Worm (Caenorhabditis elegans): ENCODE results near the gene ant-1.1.

Gene ant-1.1

ce11 chrIII:13452824-13453223 lies 10.1 kb upstream of the ant-1.1 start:
- TF ChIP-seq mxl-1 (tag; optimal IDR thresholded peaks at IDR 0.05) (no peak), nhr-80 (tag; optimal IDR thresholded peaks at IDR 0.05) (peak; percentile 47)

- no peak for TF ChIP-seq nhr-179 (tag; optimal IDR thresholded peaks at IDR 0.05)
- no peak for TF ChIP-seq snpc-4 (GFP tag; optimal IDR thresholded peaks at IDR 0.05)
- no peak for TF ChIP-seq snpc-4 (tag; optimal IDR thresholded peaks at IDR 0.05)
- no peak for TF ChIP-seq ZK185.1 (tag; optimal IDR thresholded peaks at IDR 0.05; ENCODE audit: poor library complexity, severe bottlenecking)
- TF ChIP-seq hlh-26 (GFP tag; conservative IDR thresholded peaks at IDR 0.05): no peak
- TF ChIP-seq ceh-58 (GFP tag; IDR thresholded peaks at IDR 0.05): no peak
- no peak for TF ChIP-seq lir-1 (GFP tag; conservative IDR thresholded peaks at IDR 0.05)
- no peak for TF ChIP-seq tlf-1 (GFP tag; optimal IDR thresholded peaks at IDR 0.05)
- no peak for TF ChIP-seq egl-44 (GFP tag; IDR thresholded peaks at IDR 0.05)
- no peak for TF ChIP-seq zfh-2 (GFP tag; conservative IDR thresholded peaks at IDR 0.05)
- no peak for TF ChIP-seq nhr-90 (tag; optimal IDR thresholded peaks at IDR 0.05)
- no peak for TF ChIP-seq ztf-22 (GFP tag; optimal IDR thresholded peaks at IDR 0.05)
- TF ChIP-seq ztf-26 (tag; optimal IDR thresholded peaks at IDR 0.05): no peak
- no peak for TF ChIP-seq lsy-27 (tag; optimal IDR thresholded peaks at IDR 0.05; ENCODE audit: borderline replicate concordance, insufficient read depth)
- no peak for TF ChIP-seq Y56A3A.18 (GFP tag; IDR thresholded peaks at IDR 0.05)
- no peak for TF ChIP-seq ceh-91 (GFP tag; IDR thresholded peaks at IDR 0.05)
Observed at ce11 chrIII:13455207-13455606, 7.8 kb upstream of the ant-1.1 start, which contains the start of gene cua-1. TSS of gene cua-1 (minus strand) at chrIII:13455307.

- TF ChIP-seq gei-17 (GFP tag; optimal IDR thresholded peaks at IDR 0.05): no peak
- TF ChIP-seq atf-7 (tag; optimal IDR thresholded peaks at IDR 0.05): peak; percentile 13
- 0 out of 2 replicates have a peak, but pooled peaks have one; percentile 11 for TF ChIP-seq cebp-1 (GFP tag; IDR thresholded peaks at IDR 0.05)
- peak; percentile 89 for TF ChIP-seq cebp-1 (tag; optimal IDR thresholded peaks at IDR 0.05)
Observed at ce11 chrIII:13455816-13456215, 7.1 kb upstream of the ant-1.1 start.

ce11 chrIII:13457305-13457704 lies 5.7 kb upstream of the ant-1.1 start:
- TF ChIP-seq lin-54 (GFP tag; optimal IDR thresholded peaks at IDR 0.05): peak; percentile 25
- TF ChIP-seq Y53G8AR.9 (GFP tag; conservative IDR thresholded peaks at IDR 0.05): 0 out of 2 replicates have a peak, but pooled peaks have one; percentile 26
- no peak for TF ChIP-seq egrh-3 (GFP tag; IDR thresholded peaks at IDR 0.05)
- TF ChIP-seq ztf-18 (tag; optimal IDR thresholded peaks at IDR 0.05): no peak
- TF ChIP-seq tbp1 (GFP tag; optimal IDR thresholded peaks at IDR 0.05): no peak
- no peak for TF ChIP-seq sea-2 (GFP tag; IDR thresholded peaks at IDR 0.05)
- TF ChIP-seq lir-1 (GFP tag; conservative IDR thresholded peaks at IDR 0.05): no peak
- TF ChIP-seq F37B4.10 (GFP tag; IDR thresholded peaks at IDR 0.05): no peak
- no peak for TF ChIP-seq F57C9.4 (tag; optimal IDR thresholded peaks at IDR 0.05)

ce11 chrIII:13458978-13459596 lies 3.9 kb upstream of the ant-1.1 start, which contains the start of gene tag-164:
TSS of gene tag-164 (plus strand) at chrIII:13459546.
- no peak for TF ChIP-seq B0035.1 (tag; optimal IDR thresholded peaks at IDR 0.05)
- no peak for TF ChIP-seq mes-4 (tag; optimal IDR thresholded peaks at IDR 0.05)
- TF ChIP-seq F57C9.4 (tag; optimal IDR thresholded peaks at IDR 0.05): no peak
- no peak for TF ChIP-seq F52B5.7 (tag; optimal IDR thresholded peaks at IDR 0.05)
- no peak for TF ChIP-seq nfya-2 (GFP tag; IDR thresholded peaks at IDR 0.05)
- no peak for TF ChIP-seq C06A6.2 (GFP tag; conservative IDR thresholded peaks at IDR 0.05)
- no peak for TF ChIP-seq K11D2.4 (GFP tag; IDR thresholded peaks at IDR 0.05)
- TF ChIP-seq Y53F4B.3 (GFP tag; IDR thresholded peaks at IDR 0.05): no peak
- TF ChIP-seq let-526 (GFP tag; IDR thresholded peaks at IDR 0.05): no peak
- no peak for TF ChIP-seq K12H6.12 (tag; optimal IDR thresholded peaks at IDR 0.05)
- TF ChIP-seq lag-1 (GFP tag; IDR thresholded peaks at IDR 0.05): no peak
- TF ChIP-seq ztf-25 (GFP tag; IDR thresholded peaks at IDR 0.05): no peak
- TF ChIP-seq B0336.3 (GFP tag; IDR thresholded peaks at IDR 0.05): no peak
